Fruit fly (Drosophila melanogaster) whole organism, larva: ENCODE measurements around the gene yata.

ENCODE experiments used
- noc ChIP-seq: fragments of 200-800 bp; sonication (Bioruptor generic); optimal IDR thresholded peaks from 3 replicates; lab custom pipeline; 2019; ENCODE audit warnings: missing biosample characterization, mild to moderate bottlenecking, missing genetic modification characterization, moderate library complexity

Gene yata

DNA sequence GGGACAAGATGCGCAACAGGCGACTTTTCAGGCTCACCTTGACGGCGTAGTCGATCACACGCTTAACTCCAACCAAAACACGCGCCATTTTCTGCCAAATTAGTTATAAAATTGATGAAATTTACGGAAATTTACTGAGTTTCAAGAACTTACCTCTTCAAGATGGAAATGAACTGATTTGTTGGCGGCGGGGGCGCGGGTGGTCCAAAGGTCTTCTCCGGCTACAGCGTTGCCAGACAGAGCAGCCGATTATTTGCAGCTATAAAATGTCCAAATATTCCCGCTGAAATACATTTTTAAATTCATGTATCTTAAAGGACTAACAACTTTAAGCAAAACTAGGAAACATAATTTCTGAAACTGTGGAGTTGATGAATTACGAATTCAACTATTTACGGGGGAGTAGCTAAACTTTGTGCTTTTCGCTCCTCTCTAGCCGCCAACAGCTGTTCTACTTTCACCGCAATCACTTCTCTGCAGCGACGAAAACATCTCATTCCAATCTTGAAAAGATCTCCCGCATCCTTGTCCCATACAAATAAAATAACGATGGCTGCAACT is 53.8 kb downstream of the yata start, which contains the start of the genes Etfb and CG7789:
Gene Etfb (minus strand): TSS at position 193 of the 561 bp plus-strand sequence.
Gene CG7789 (plus strand): TSS at position 444 of the 561 bp plus-strand sequence.
- TF ChIP-seq noc (tag; lab: Kevin White, UChicago), result peak; percentile 58
